Fruit fly (Drosophila melanogaster): Measurements from ENCODE around the gene CG4598.
A peak's percentile ranks its signal among the peaks of the same experiment; 100 is the strongest.

DNA sequence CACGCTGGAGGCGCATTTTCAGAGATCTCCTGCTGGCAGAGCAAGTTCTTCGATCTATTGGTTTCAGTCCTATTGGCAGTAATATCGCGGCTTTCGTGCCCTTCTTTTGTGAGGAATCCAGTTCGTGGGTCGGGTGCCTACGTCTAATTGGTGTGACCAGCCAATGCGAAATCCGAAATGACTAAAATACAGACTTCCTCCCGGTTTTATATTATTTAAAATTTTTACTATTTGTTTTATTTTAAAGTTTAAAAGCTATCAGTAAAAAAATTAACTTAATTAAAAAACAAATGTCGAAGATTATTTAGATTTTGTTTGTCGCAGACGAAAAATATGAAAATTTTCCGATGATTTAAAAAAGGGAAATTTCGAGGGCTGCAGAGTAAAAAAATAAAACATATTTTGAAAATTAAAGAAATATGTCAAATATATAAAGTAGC lies 45.2 kb downstream of the CG4598 start, which contains the start of gene CG5850:
- TF ChIP-seq Crg-1 (GFP tag; optimal IDR thresholded peaks at IDR 0.05) (no peak), CG7045 (GFP tag; optimal IDR thresholded peaks at IDR 0.05) (no peak), Clk (GFP tag; optimal IDR thresholded peaks at IDR 0.05) (no peak), toe (GFP tag; optimal IDR thresholded peaks at IDR 0.05) (no peak), CG11617 (GFP tag; optimal IDR thresholded peaks at IDR 0.05) (peak; percentile 22), kay (GFP tag; ENCODE audit: borderline replicate concordance) (no peak), ovo (GFP tag; optimal IDR thresholded peaks at IDR 0.05) (no peak), CG12768 (GFP tag; optimal IDR thresholded peaks at IDR 0.05) (no peak), CG14711 (tag; optimal IDR thresholded peaks at IDR 0.05) (peak; percentile 16), cnc (optimal IDR thresholded peaks at IDR 0.05) (no peak), bab1 (GFP tag; optimal IDR thresholded peaks at IDR 0.05) (peak; percentile 71), CG1620 (GFP tag; optimal IDR thresholded peaks at IDR 0.05) (no peak), Mnt (GFP tag; optimal IDR thresholded peaks at IDR 0.05) (peak; percentile 15)
